Worm (Caenorhabditis elegans): Measurements from ENCODE around the gene F32D8.2.
A peak's percentile ranks its signal among the peaks of the same experiment; 100 is the strongest.

Gene F32D8.2

DNA sequence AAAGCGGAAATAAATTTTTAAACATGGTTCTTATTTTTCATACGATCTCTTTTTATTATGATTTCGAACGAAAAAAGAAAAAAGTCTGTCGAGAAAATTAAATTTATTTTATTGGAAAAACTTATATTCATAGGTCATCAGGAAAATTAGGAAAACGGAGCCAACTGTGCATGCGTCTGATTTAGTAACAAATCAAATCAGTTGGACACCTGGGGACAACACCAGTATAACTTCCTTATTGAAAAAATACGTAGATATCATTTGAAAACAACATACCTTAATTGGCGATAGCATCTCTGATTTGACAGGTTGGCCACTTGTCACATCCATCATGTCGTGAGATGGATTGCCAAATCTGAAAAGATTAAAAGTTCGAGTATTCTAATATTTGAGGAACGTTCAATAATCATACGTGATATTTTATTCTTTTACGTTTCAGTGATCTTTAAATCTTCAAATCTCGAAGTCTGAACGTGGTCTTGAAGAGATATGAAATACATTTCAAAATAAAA is 23.0 kb upstream of the F32D8.2 start (continued):
- TF ChIP-seq ceh-63 (GFP tag; optimal IDR thresholded peaks at IDR 0.05), result no peak
- no peak for TF ChIP-seq mab-9 (GFP tag; IDR thresholded peaks at IDR 0.05)
- TF ChIP-seq nhr-77 (tag; optimal IDR thresholded peaks at IDR 0.05), result no peak
- TF ChIP-seq ama-1 (optimal IDR thresholded peaks at IDR 0.05), result no peak
- no peak for TF ChIP-seq ceh-88 (GFP tag; IDR thresholded peaks at IDR 0.05)
- TF ChIP-seq nhr-19 (GFP tag; conservative IDR thresholded peaks at IDR 0.05), result no peak
- peak in 1 of 6 experiments; percentile 31 for TF ChIP-seq elt-3 (tag; optimal IDR thresholded peaks at IDR 0.05)
- no peak for TF ChIP-seq ztf-11 (tag; optimal IDR thresholded peaks at IDR 0.05)
- no peak for TF ChIP-seq vab-15 (tag; optimal IDR thresholded peaks at IDR 0.05)
- no peak for TF ChIP-seq mef-2 (tag; optimal IDR thresholded peaks at IDR 0.05)
- TF ChIP-seq snu-23 (GFP tag; optimal IDR thresholded peaks at IDR 0.05), result peak; percentile 13
- no peak for TF ChIP-seq C04F5.9 (tag; optimal IDR thresholded peaks at IDR 0.05)
- TF ChIP-seq pax-3 (tag; optimal IDR thresholded peaks at IDR 0.05), result no peak
- TF ChIP-seq mep-1 (tag; optimal IDR thresholded peaks at IDR 0.05), result no peak
- TF ChIP-seq ets-5 (GFP tag; IDR thresholded peaks at IDR 0.05), result no peak
- TF ChIP-seq C16A3.4 (tag; optimal IDR thresholded peaks at IDR 0.05), result no peak
- TF ChIP-seq nhr-20 (tag; optimal IDR thresholded peaks at IDR 0.05), result no peak
- peak; percentile 29 for TF ChIP-seq nhr-71 (tag; optimal IDR thresholded peaks at IDR 0.05)
- TF ChIP-seq zag-1 (tag; optimal IDR thresholded peaks at IDR 0.05), result no peak
- TF ChIP-seq ceh-90 (tag; optimal IDR thresholded peaks at IDR 0.05), result no peak
- TF ChIP-seq lin-13 (GFP tag; optimal IDR thresholded peaks at IDR 0.05), result no peak
- TF ChIP-seq ceh-8 (GFP tag; optimal IDR thresholded peaks at IDR 0.05), result no peak
- TF ChIP-seq unc-86 (tag; optimal IDR thresholded peaks at IDR 0.05), result no peak

DNA sequence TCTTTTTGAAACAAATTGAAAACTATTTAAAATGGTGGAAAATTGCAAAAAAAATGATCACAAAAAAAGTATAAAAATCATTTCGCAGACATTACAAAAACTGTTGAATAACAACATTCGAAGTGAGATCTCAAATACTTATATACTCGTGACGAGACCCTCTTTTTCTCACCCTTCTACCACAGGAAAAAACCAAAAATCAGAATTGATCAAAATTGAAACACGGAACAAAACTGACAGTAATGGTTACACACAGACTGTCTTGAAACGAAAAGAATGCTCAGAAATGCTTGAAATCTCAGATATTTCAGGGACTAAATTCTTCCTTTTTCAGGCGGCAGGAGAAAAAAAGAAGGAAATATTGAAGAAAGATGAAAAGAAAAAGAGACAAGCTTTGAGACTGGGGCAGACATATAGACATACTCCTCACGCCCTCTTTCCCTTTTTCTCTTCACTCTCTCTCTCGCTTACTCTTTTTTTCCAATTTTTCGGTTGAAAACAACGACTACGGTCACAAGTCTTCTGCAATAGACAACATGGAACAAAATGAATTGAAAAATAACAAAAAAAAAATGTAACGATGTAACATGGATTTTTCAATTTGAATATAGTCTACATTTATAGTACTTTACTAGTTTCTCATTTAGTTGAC is 21.8 kb upstream of the F32D8.2 start:
- TF ChIP-seq sox-4 (tag; optimal IDR thresholded peaks at IDR 0.05), result no peak
- TF ChIP-seq lsy-2 (tag; optimal IDR thresholded peaks at IDR 0.05), result peak in 1 of 2 experiments; percentile 60
- no peak for TF ChIP-seq swsn-7 (tag; optimal IDR thresholded peaks at IDR 0.05)
- TF ChIP-seq lir-3 (tag; optimal IDR thresholded peaks at IDR 0.05; ENCODE audit: poor library complexity), result no peak
- no peak for TF ChIP-seq C34B4.2 (tag; optimal IDR thresholded peaks at IDR 0.05)
- peak; percentile 80 for TF ChIP-seq lin-14 (GFP tag; optimal IDR thresholded peaks at IDR 0.05)
- peak; percentile 16 to 31 for TF ChIP-seq lin-35 (GFP tag; optimal IDR thresholded peaks at IDR 0.05)
- TF ChIP-seq efl-3 (GFP tag; optimal IDR thresholded peaks at IDR 0.05), result no peak
- peak in 1 of 3 experiments; percentile 29 for TF ChIP-seq ceh-82 (tag; optimal IDR thresholded peaks at IDR 0.05)
- peak; percentile 50 for TF ChIP-seq snu-23 (GFP tag; optimal IDR thresholded peaks at IDR 0.05)
- TF ChIP-seq nhr-20 (tag; optimal IDR thresholded peaks at IDR 0.05), result peak; percentile 38
- TF ChIP-seq nhr-71 (tag; optimal IDR thresholded peaks at IDR 0.05), result peak; percentile 41
- TF ChIP-seq efl-1 (optimal IDR thresholded peaks at IDR 0.05), result no peak
- peak in 1 of 2 experiments; percentile 90 for TF ChIP-seq efl-1 (GFP tag; optimal IDR thresholded peaks at IDR 0.05 in 1 of 2)
- TF ChIP-seq nhr-84 (tag; optimal IDR thresholded peaks at IDR 0.05), result no peak
- no peak for TF ChIP-seq hlh-4 (tag; optimal IDR thresholded peaks at IDR 0.05)
- TF ChIP-seq mdl-1 (tag; optimal IDR thresholded peaks at IDR 0.05), result peak in 1 of 2 experiments; percentile 46
- TF ChIP-seq mep-1 (tag; optimal IDR thresholded peaks at IDR 0.05), result peak; percentile 56
- peak; percentile 73 for TF ChIP-seq nhr-85 (tag)
- peak; percentile 81 for TF ChIP-seq blmp-1 (tag; optimal IDR thresholded peaks at IDR 0.05)
- TF ChIP-seq ceh-8 (GFP tag; optimal IDR thresholded peaks at IDR 0.05), result no peak
- TF ChIP-seq ces-1 (GFP tag; optimal IDR thresholded peaks at IDR 0.05), result no peak
- no peak for TF ChIP-seq aly-2 (tag; optimal IDR thresholded peaks at IDR 0.05)
- TF ChIP-seq unc-62 (GFP tag; optimal IDR thresholded peaks at IDR 0.05), result no peak
- no peak for TF ChIP-seq egl-27 (tag; optimal IDR thresholded peaks at IDR 0.05)
- TF ChIP-seq fkh-8 (tag; optimal IDR thresholded peaks at IDR 0.05), result peak; percentile 2
